Fruit fly (Drosophila melanogaster) whole organism, embryonic: ENCODE data around the gene CG33703.

Experiments used
- Bdp1 ChIP-seq: fragments of 200-800 bp; sonication (Bioruptor generic); optimal IDR thresholded peaks from 3 replicates; lab custom pipeline; 2016; ENCODE audit warnings: missing biosample characterization, missing genetic modification characterization
- CG11504 ChIP-seq: fragments of 200-800 bp; sonication (Bioruptor generic); optimal IDR thresholded peaks from 3 replicates; lab custom pipeline; 2019; ENCODE audit warnings: missing biosample characterization, mild to moderate bottlenecking, missing genetic modification characterization, moderate library complexity
- CG12391 ChIP-seq: fragments of 200-800 bp; sonication (Bioruptor generic); optimal IDR thresholded peaks from 3 replicates; lab custom pipeline; 2018; ENCODE audit warnings: missing biosample characterization, mild to moderate bottlenecking, missing genetic modification characterization, moderate library complexity
- CG13424 ChIP-seq: fragments of 200-800 bp; sonication (Bioruptor generic); optimal IDR thresholded peaks from 2 replicates; lab custom pipeline; 2019; ENCODE audit warnings: missing biosample characterization, mild to moderate bottlenecking, missing genetic modification characterization, moderate library complexity
- CG13894 ChIP-seq: fragments of 200-800 bp; sonication (Bioruptor generic); optimal IDR thresholded peaks from 3 replicates; lab custom pipeline; 2018; ENCODE audit warnings: missing biosample characterization, mild to moderate bottlenecking, missing genetic modification characterization, moderate library complexity
- CG14441 ChIP-seq: fragments of 200-800 bp; sonication (Bioruptor generic); IDR thresholded peaks from 2 replicates; pipeline ENCODE4 v1.3.6; 2022; ENCODE audit warnings: missing biosample characterization, missing genetic modification characterization
- CG15269 ChIP-seq: fragments of 200-800 bp; sonication (Bioruptor generic); optimal IDR thresholded peaks from 2 replicates; lab custom pipeline; 2018; ENCODE audit warnings: missing biosample characterization, mild to moderate bottlenecking, missing genetic modification characterization, moderate library complexity
- CG1529 ChIP-seq: fragments of 200-800 bp; sonication (Bioruptor generic); optimal IDR thresholded peaks from 3 replicates; lab custom pipeline; 2018; ENCODE audit warnings: missing biosample characterization, missing genetic modification characterization
- CG15696 ChIP-seq: fragments of 200-800 bp; sonication (Bioruptor generic); optimal IDR thresholded peaks from 2 replicates; lab custom pipeline; 2019; ENCODE audit warnings: missing biosample characterization, mild to moderate bottlenecking, missing genetic modification characterization, moderate library complexity
- CG16813 ChIP-seq: fragments of 200-800 bp; sonication (Bioruptor generic); IDR thresholded peaks from 3 replicates; pipeline ENCODE4 v1.3.6; 2022; ENCODE audit warnings: missing biosample characterization, missing genetic modification characterization; ENCODE audit not compliant: partially characterized antibody
- CG16815 ChIP-seq: fragments of 200-800 bp; sonication (Bioruptor generic); optimal IDR thresholded peaks from 3 replicates; lab custom pipeline; 2017; ENCODE audit warnings: missing biosample characterization, mild to moderate bottlenecking, missing genetic modification characterization
- CG17802 ChIP-seq: fragments of 200-800 bp; sonication (Bioruptor generic); optimal IDR thresholded peaks from 2 replicates; lab custom pipeline; 2018; ENCODE audit warnings: missing biosample characterization, mild to moderate bottlenecking, missing genetic modification characterization, moderate library complexity
- CG18011 ChIP-seq: fragments of 200-800 bp; sonication (Bioruptor generic); optimal IDR thresholded peaks from 2 replicates; lab custom pipeline; 2017; ENCODE audit warnings: missing biosample characterization, missing genetic modification characterization, mild to moderate bottlenecking, moderate library complexity, missing genotype
- CG2129 ChIP-seq: fragments of 200-800 bp; sonication (Bioruptor generic); IDR thresholded peaks from 2 replicates; pipeline ENCODE4 v1.3.6; 2022; ENCODE audit warnings: missing biosample characterization, missing genetic modification characterization; ENCODE audit not compliant: partially characterized antibody
- CG2712 ChIP-seq: fragments of 200-800 bp; optimal IDR thresholded peaks from 3 replicates; lab custom pipeline; 2019; ENCODE audit warnings: missing biosample characterization, mild to moderate bottlenecking, missing genetic modification characterization, moderate library complexity
- CG32532 ChIP-seq: fragments of 200-800 bp; sonication (Bioruptor generic); IDR thresholded peaks from 2 replicates; pipeline ENCODE4 v1.3.6; 2022; ENCODE audit warnings: missing biosample characterization, missing genetic modification characterization
- CG3995 ChIP-seq: fragments of 200-800 bp; sonication (Bioruptor generic); optimal IDR thresholded peaks from 3 replicates; lab custom pipeline; 2016; ENCODE audit warnings: missing biosample characterization, missing genetic modification characterization
- CG42726 ChIP-seq: fragments of 200-800 bp; sonication (Bioruptor generic); IDR thresholded peaks from 2 replicates; pipeline ENCODE4 v1.3.6; 2022; ENCODE audit warnings: missing biosample characterization, missing genetic modification characterization; ENCODE audit not compliant: partially characterized antibody
- CG6765 ChIP-seq: fragments of 200-800 bp; sonication (Bioruptor generic); optimal IDR thresholded peaks from 3 replicates; lab custom pipeline; 2017; ENCODE audit warnings: missing biosample characterization, mild to moderate bottlenecking, missing genetic modification characterization
- CG7357 ChIP-seq: fragments of 200-800 bp; sonication (Bioruptor generic); IDR thresholded peaks from 3 replicates; pipeline ENCODE4 v1.3.6; 2022; ENCODE audit warnings: missing biosample characterization, missing genetic modification characterization
- CG7786 ChIP-seq: fragments of 200-800 bp; sonication (Bioruptor generic); optimal IDR thresholded peaks from 2 replicates; lab custom pipeline; 2016; ENCODE audit warnings: missing biosample characterization, missing genetic modification characterization
- CG8765 ChIP-seq: fragments of 200-800 bp; sonication (Bioruptor generic); IDR thresholded peaks from 2 replicates; pipeline ENCODE4 v1.3.6; 2022; ENCODE audit warnings: missing biosample characterization, missing genetic modification characterization
- CG9727 ChIP-seq: fragments of 200-800 bp; sonication (Bioruptor generic); optimal IDR thresholded peaks from 3 replicates; lab custom pipeline; 2017; ENCODE audit warnings: missing biosample characterization, mild to moderate bottlenecking, missing genetic modification characterization
- Deaf1 ChIP-seq: fragments of 200-800 bp; optimal IDR thresholded peaks from 3 replicates; lab custom pipeline; 2019; ENCODE audit warnings: missing biosample characterization, mild to moderate bottlenecking, missing genetic modification characterization, moderate library complexity
- Doc3 ChIP-seq: fragments of 200-800 bp; sonication (Bioruptor generic); IDR thresholded peaks from 3 replicates; pipeline ENCODE4 v1.3.6; 2022; ENCODE audit warnings: missing biosample characterization, missing genetic modification characterization; ENCODE audit not compliant: partially characterized antibody
- Drgx ChIP-seq: fragments of 200-800 bp; sonication (Bioruptor generic); IDR thresholded peaks from 2 replicates; pipeline ENCODE4 v1.3.6; 2022; ENCODE audit warnings: missing biosample characterization, missing genetic modification characterization
- HLH3B ChIP-seq: fragments of 200-800 bp; sonication (Bioruptor generic); IDR thresholded peaks from 2 replicates; pipeline ENCODE4 v1.3.6; 2022; ENCODE audit warnings: missing biosample characterization, missing genetic modification characterization
- Hsf ChIP-seq: fragments of 200-800 bp; sonication (Bioruptor generic); optimal IDR thresholded peaks from 3 replicates; lab custom pipeline; 2016; ENCODE audit warnings: missing biosample characterization, missing genetic modification characterization
- Lhr ChIP-seq: fragments of 200-800 bp; sonication (Bioruptor generic); optimal IDR thresholded peaks from 3 replicates; lab custom pipeline; 2017; ENCODE audit warnings: mild to moderate bottlenecking, missing biosample characterization, missing genetic modification reagents, missing genetic modification characterization
- Neu2 ChIP-seq: fragments of 200-800 bp; sonication (Bioruptor generic); optimal IDR thresholded peaks from 3 replicates; lab custom pipeline; 2016; ENCODE audit warnings: missing biosample characterization, missing genetic modification characterization, borderline replicate concordance
- Side ChIP-seq: fragments of 200-800 bp; sonication (Bioruptor generic); optimal IDR thresholded peaks from 2 replicates; lab custom pipeline; 2016; ENCODE audit warnings: missing biosample characterization, missing genetic modification characterization
- Xbp1 ChIP-seq: fragments of 200-800 bp; sonication (Bioruptor generic); optimal IDR thresholded peaks from 3 replicates; lab custom pipeline; 2016; ENCODE audit warnings: missing biosample characterization, mild to moderate bottlenecking, missing genetic modification characterization
- ac ChIP-seq: fragments of 200-800 bp; sonication (Bioruptor generic); optimal IDR thresholded peaks from 3 replicates; lab custom pipeline; 2017; ENCODE audit warnings: missing biosample characterization, mild to moderate bottlenecking, missing genetic modification characterization
- chif ChIP-seq, 2 experiments: fragments of 200-800 bp; sonication (Bioruptor generic); optimal IDR thresholded peaks; 3 replicates each; lab custom pipeline; 2016; ENCODE audit warnings: missing biosample characterization in 2 of 2, missing genetic modification characterization in 2 of 2
- ci ChIP-seq: fragments of 200-800 bp; sonication (Bioruptor generic); IDR thresholded peaks from 3 replicates; pipeline ENCODE4 v1.3.6; 2022; ENCODE audit warnings: missing biosample characterization, missing genetic modification characterization
- ems ChIP-seq: fragments of 200-800 bp; sonication (Bioruptor generic); optimal IDR thresholded peaks from 3 replicates; lab custom pipeline; 2016; ENCODE audit warnings: missing biosample characterization, missing genetic modification characterization
- fd102C ChIP-seq: fragments of 200-800 bp; sonication (Bioruptor generic); optimal IDR thresholded peaks from 2 replicates; lab custom pipeline; 2018; ENCODE audit warnings: missing biosample characterization, mild to moderate bottlenecking, missing genetic modification characterization, moderate library complexity
- fd3F ChIP-seq: fragments of 200-800 bp; sonication (Bioruptor generic); optimal IDR thresholded peaks from 2 replicates; lab custom pipeline; 2018; ENCODE audit warnings: missing biosample characterization, mild to moderate bottlenecking, missing genetic modification characterization, moderate library complexity
- gem ChIP-seq: fragments of 200-800 bp; sonication (Bioruptor generic); optimal IDR thresholded peaks from 2 replicates; lab custom pipeline; 2019; ENCODE audit warnings: missing biosample characterization, mild to moderate bottlenecking, missing genetic modification characterization, moderate library complexity
- kay ChIP-seq: fragments of 200-800 bp; sonication (Bioruptor generic); optimal IDR thresholded peaks from 2 replicates; lab custom pipeline; 2016; ENCODE audit warnings: missing biosample characterization, missing genetic modification characterization
- klu ChIP-seq: fragments of 200-800 bp; sonication (Bioruptor generic); IDR thresholded peaks from 2 replicates; pipeline ENCODE4 v1.3.6; 2022; ENCODE audit warnings: missing biosample characterization, missing genetic modification characterization
- lab ChIP-seq: fragments of 200-800 bp; sonication (Bioruptor generic); optimal IDR thresholded peaks from 3 replicates; lab custom pipeline; 2017; ENCODE audit warnings: missing biosample characterization, missing genetic modification characterization, mild to moderate bottlenecking, moderate library complexity, missing genetic modification reagents
- p53 ChIP-seq: fragments of 200-800 bp; sonication (Bioruptor generic); optimal IDR thresholded peaks from 2 replicates; lab custom pipeline; 2016; ENCODE audit warnings: missing biosample characterization, missing genetic modification characterization
- scrt ChIP-seq: fragments of 200-800 bp; sonication (Bioruptor generic); optimal IDR thresholded peaks from 2 replicates; lab custom pipeline; 2018; ENCODE audit warnings: missing biosample characterization, mild to moderate bottlenecking, missing genetic modification characterization, moderate library complexity
- sd ChIP-seq: fragments of 200-800 bp; sonication (Bioruptor generic); optimal IDR thresholded peaks from 3 replicates; lab custom pipeline; 2018; ENCODE audit warnings: missing biosample characterization, mild to moderate bottlenecking, missing genetic modification characterization, moderate library complexity
- slbo ChIP-seq: fragments of 200-800 bp; sonication (Bioruptor generic); IDR thresholded peaks from 2 replicates; pipeline ENCODE4 v1.3.6; 2022; ENCODE audit warnings: missing biosample characterization, missing genetic modification characterization
- sqz ChIP-seq: fragments of 200-800 bp; sonication (Bioruptor generic); optimal IDR thresholded peaks from 3 replicates; lab custom pipeline; 2018; ENCODE audit warnings: missing biosample characterization, mild to moderate bottlenecking, missing genetic modification characterization
- stwl ChIP-seq: fragments of 200-800 bp; sonication (Bioruptor generic); optimal IDR thresholded peaks from 3 replicates; lab custom pipeline; 2018; ENCODE audit warnings: missing biosample characterization, mild to moderate bottlenecking, missing genetic modification characterization, moderate library complexity
- sug ChIP-seq: fragments of 200-800 bp; optimal IDR thresholded peaks from 2 replicates; lab custom pipeline; 2019; ENCODE audit warnings: missing biosample characterization, mild to moderate bottlenecking, missing genetic modification characterization, moderate library complexity
- toy ChIP-seq: fragments of 200-800 bp; sonication (Bioruptor generic); IDR thresholded peaks from 2 replicates; pipeline ENCODE4 v1.3.6; 2022; ENCODE audit warnings: missing biosample characterization, missing genetic modification characterization
- trh ChIP-seq: fragments of 200-800 bp; sonication (Bioruptor generic); optimal IDR thresholded peaks from 2 replicates; lab custom pipeline; 2016; ENCODE audit warnings: missing biosample characterization, missing genetic modification characterization

CG33703 gene

DNA sequence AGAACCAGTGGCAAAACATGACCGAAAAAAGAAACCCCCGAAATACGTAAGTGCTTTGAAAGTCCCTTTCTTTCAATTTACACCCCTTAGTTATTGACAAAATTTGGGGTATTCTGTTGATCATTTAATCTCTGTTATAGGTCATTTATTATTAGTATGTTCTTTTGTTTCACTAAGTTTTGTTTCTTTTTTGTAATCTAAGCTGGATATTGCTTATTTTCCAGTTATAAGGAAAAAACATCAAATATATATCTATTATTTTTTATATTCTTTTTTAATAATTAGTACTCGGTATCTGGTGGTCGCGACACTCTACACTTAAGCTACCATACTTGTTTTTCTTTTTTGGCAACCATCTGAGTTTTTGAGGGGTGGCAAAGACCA lies 3.8 kb downstream of the CG33703 start (continued):
- TF ChIP-seq CG15696 = peak; percentile 15
- TF ChIP-seq Side (GFP tag; lab: Kevin White, UChicago) = no peak
- TF ChIP-seq klu = no peak
- no peak for TF ChIP-seq fd102C (GFP tag; lab: Kevin White, UChicago)
- TF ChIP-seq lab (GFP tag; lab: Kevin White, UChicago) = peak; percentile 65
- TF ChIP-seq Deaf1 = peak; percentile 14
- no peak for TF ChIP-seq CG16813 (GFP tag; lab: Robert Waterston, UW)
- TF ChIP-seq CG1529 (GFP tag; lab: Kevin White, UChicago) = no peak
- no peak for TF ChIP-seq CG32532 (GFP tag; lab: Robert Waterston, UW)
- peak; percentile 59 for TF ChIP-seq sqz (GFP tag; lab: Kevin White, UChicago)
- TF ChIP-seq CG2712 (tag; lab: Kevin White, UChicago) = peak; percentile 84
- peak; percentile 77 for TF ChIP-seq CG12391 (tag; lab: Kevin White, UChicago)
- TF ChIP-seq CG11504 (tag; lab: Kevin White, UChicago) = peak; percentile 80
- TF ChIP-seq slbo (GFP tag; lab: Robert Waterston, UW) = peak; percentile 36; the same call in 1 of the 2 replicates
- no peak for TF ChIP-seq ac (GFP tag; lab: Kevin White, UChicago)
- no peak for TF ChIP-seq Lhr (GFP tag; lab: Kevin White, UChicago)
- TF ChIP-seq CG9727 (GFP tag; lab: Kevin White, UChicago) = peak; percentile 63
- no peak for TF ChIP-seq Doc3 (GFP tag; lab: Robert Waterston, UW)
- peak; percentile 29; the same call in 1 of the 2 replicates for TF ChIP-seq Drgx
- TF ChIP-seq CG7786 (GFP tag; lab: Kevin White, UChicago) = no peak
- TF ChIP-seq sd (tag; lab: Kevin White, UChicago) = no peak
- no peak for TF ChIP-seq toy (GFP tag; lab: Robert Waterston, UW)
- TF ChIP-seq scrt (GFP tag; lab: Kevin White, UChicago) = peak; percentile 31
- TF ChIP-seq ci (GFP tag; lab: Robert Waterston, UW) = no peak
- TF ChIP-seq CG14441 = 0 out of 2 replicates have a peak, but pooled peaks have one; percentile 5
- TF ChIP-seq CG13894 (tag; lab: Kevin White, UChicago) = no peak
- no peak for TF ChIP-seq Hsf (GFP tag; lab: Kevin White, UChicago)
- TF ChIP-seq CG17802 (tag; lab: Kevin White, UChicago) = no peak
- no peak for TF ChIP-seq Xbp1 (GFP tag; lab: Kevin White, UChicago)
- TF ChIP-seq p53 (GFP tag; lab: Kevin White, UChicago) = no peak
- no peak; the same call in 2 of the 3 replicates for TF ChIP-seq CG7357 (GFP tag; lab: Robert Waterston, UW)
- no peak for TF ChIP-seq CG6765 (GFP tag; lab: Kevin White, UChicago)
- no peak for TF ChIP-seq kay (GFP tag; lab: Kevin White, UChicago)
- TF ChIP-seq CG16815 (GFP tag; lab: Kevin White, UChicago) = peak; percentile 30
- no peak for TF ChIP-seq fd3F (GFP tag; lab: Kevin White, UChicago)
- peak; percentile 0 for TF ChIP-seq trh (GFP tag; lab: Kevin White, UChicago)
- peak; percentile 52 for TF ChIP-seq CG13424 (tag; lab: Kevin White, UChicago)
- TF ChIP-seq stwl (tag; lab: Kevin White, UChicago) = no peak
- no peak for TF ChIP-seq CG3995
- no peak for TF ChIP-seq CG8765 (GFP tag; lab: Robert Waterston, UW)
- no peak for TF ChIP-seq Bdp1 (GFP tag; lab: Kevin White, UChicago)
- peak; percentile 65 for TF ChIP-seq HLH3B (GFP tag; lab: Robert Waterston, UW)
- peak; percentile 89 for TF ChIP-seq gem (tag; lab: Kevin White, UChicago)
- TF ChIP-seq chif (GFP tag; optimal IDR thresholded peaks at IDR 0.05; lab: Kevin White, UChicago) = no peak
- peak; percentile 70 for TF ChIP-seq CG15269 (tag; lab: Kevin White, UChicago)
- TF ChIP-seq sug (tag; lab: Kevin White, UChicago) = no peak
- TF ChIP-seq CG42726 = no peak
- no peak for TF ChIP-seq Neu2 (GFP tag; lab: Kevin White, UChicago)
- no peak for TF ChIP-seq CG2129 (GFP tag; lab: Robert Waterston, UW)
- no peak for TF ChIP-seq ems (GFP tag; lab: Kevin White, UChicago)
- no peak for TF ChIP-seq CG18011 (GFP tag; lab: Kevin White, UChicago)
